Worm (Caenorhabditis elegans): ENCODE measurements around the gene K10D6.4.
A peak's percentile ranks its signal among the peaks of the same experiment; 100 is the strongest.

Gene K10D6.4

ce11 chrV:11200316-11200715, 1.4 kb upstream of the K10D6.4 start, which contains the start of gene K10D6.3:
K10D6.3 (plus strand) TSS chrV:11200616.
- TF ChIP-seq scrt-1 (GFP tag; IDR thresholded peaks at IDR 0.05) (no peak), hmbx-1 (tag; optimal IDR thresholded peaks at IDR 0.05) (no peak), pes-1 (GFP tag; IDR thresholded peaks at IDR 0.05) (no peak), ceh-36 (tag; optimal IDR thresholded peaks at IDR 0.05) (no peak), ets-7 (tag; optimal IDR thresholded peaks at IDR 0.05) (no peak), tbx-37 (GFP tag; conservative IDR thresholded peaks at IDR 0.05) (no peak), hmg-4 (GFP tag; optimal IDR thresholded peaks at IDR 0.05) (no peak), ceh-13 (GFP tag; optimal IDR thresholded peaks at IDR 0.05) (no peak), hnd-1 (tag; optimal IDR thresholded peaks at IDR 0.05) (no peak), tra-4 (tag; optimal IDR thresholded peaks at IDR 0.05) (no peak), ama-1 (optimal IDR thresholded peaks at IDR 0.05) (no peak), B0310.2 (tag; optimal IDR thresholded peaks at IDR 0.05) (no peak), F13C5.2 (tag; optimal IDR thresholded peaks at IDR 0.05) (no peak), tbx-11 (GFP tag; IDR thresholded peaks at IDR 0.05) (no peak), aly-1 (tag; optimal IDR thresholded peaks at IDR 0.05) (no peak)

DNA sequence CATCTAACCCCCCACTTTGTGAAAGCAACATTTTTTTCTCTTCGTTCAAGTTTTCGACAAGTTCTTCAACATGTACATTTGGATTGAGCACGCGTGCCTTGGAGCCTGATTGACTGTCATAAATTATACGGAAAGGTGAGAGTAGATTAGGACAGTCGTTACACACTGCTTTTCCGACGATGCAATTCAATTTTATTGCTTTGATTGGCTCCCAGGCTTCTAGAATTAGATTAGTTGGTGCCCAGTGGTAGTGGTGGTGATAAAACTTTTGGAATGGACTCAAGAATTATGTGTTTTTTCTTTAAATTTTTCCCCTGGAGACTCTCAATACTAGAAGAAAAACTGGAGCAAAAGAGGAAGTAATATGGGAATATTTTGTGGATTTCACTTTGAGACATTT, 2.7 kb downstream of the K10D6.4 start:
- no peak for TF ChIP-seq B0310.2 (tag; optimal IDR thresholded peaks at IDR 0.05)
- TF ChIP-seq F13C5.2 (tag; optimal IDR thresholded peaks at IDR 0.05): no peak

ce11 chrV:11206467-11206866, 4.7 kb downstream of the K10D6.4 start:
- TF ChIP-seq ceh-36 (tag; optimal IDR thresholded peaks at IDR 0.05): no peak
- TF ChIP-seq sea-1 (GFP tag; conservative IDR thresholded peaks at IDR 0.05): no peak
- TF ChIP-seq hnd-1 (tag; optimal IDR thresholded peaks at IDR 0.05): no peak
- TF ChIP-seq ets-7 (tag; optimal IDR thresholded peaks at IDR 0.05): no peak
- TF ChIP-seq tbx-37 (GFP tag; conservative IDR thresholded peaks at IDR 0.05): no peak
- TF ChIP-seq ama-1 (optimal IDR thresholded peaks at IDR 0.05): no peak

DNA sequence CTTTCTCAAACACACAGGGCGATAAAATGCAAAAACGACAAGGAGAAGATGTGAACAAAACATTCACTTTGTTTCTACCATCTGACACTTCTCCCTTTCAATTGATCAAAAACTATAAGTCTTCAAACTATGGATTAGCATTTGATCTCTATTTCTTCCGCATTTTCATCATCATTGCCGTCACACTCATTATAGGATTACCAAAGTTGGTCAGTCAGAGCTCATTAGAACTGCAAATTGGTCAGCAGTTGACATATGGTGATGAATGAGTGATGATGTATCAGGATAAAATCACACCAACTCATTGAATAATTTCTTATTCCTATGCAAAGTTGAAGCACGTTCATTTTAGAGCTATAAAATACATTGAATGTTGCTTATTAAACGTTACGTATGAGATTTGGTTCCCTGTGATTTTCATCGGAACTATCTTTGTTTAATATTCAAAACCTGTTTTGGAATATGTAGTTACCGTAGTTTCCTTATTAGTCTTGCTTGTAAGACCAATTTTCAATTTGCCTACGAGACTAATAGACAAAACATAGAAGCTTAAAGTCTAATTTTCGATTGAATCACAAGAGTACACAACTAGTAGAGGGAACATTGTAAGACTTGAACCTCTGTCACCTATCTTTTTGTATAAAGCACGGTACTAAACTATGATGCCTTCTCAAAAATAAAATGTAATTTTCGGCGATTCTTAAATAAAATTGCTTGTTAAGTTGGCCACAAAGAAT, 7.9 kb downstream of the K10D6.4 start:
- TF ChIP-seq ets-7 (tag; optimal IDR thresholded peaks at IDR 0.05) (no peak), scrt-1 (GFP tag; IDR thresholded peaks at IDR 0.05) (no peak), tbx-37 (GFP tag; conservative IDR thresholded peaks at IDR 0.05) (no peak), F13C5.2 (tag; optimal IDR thresholded peaks at IDR 0.05) (no peak), tra-4 (tag; optimal IDR thresholded peaks at IDR 0.05) (no peak), ceh-36 (tag; optimal IDR thresholded peaks at IDR 0.05) (no peak), ceh-13 (GFP tag; optimal IDR thresholded peaks at IDR 0.05) (no peak), hmg-4 (GFP tag; optimal IDR thresholded peaks at IDR 0.05) (no peak)

DNA sequence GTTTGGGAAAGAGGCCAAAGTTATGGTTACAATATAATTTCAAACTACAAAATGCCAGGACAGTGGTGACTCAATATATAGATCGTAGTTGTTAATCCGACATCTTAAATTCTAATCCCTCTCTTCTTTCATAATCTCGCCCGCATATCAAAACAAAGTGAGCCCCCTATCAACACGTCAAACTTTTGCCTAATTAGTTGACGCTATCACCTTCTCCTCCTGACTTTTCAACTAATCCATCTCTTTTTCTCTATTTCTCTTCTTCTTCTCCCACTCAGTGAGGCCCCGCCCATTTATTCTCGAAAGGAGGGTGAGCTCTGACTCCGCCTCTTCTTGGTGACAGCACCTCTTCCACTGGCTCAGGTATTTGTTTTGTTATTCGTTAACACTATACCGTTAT, 9.6 kb downstream of the K10D6.4 start:
- no peak for TF ChIP-seq ama-1 (optimal IDR thresholded peaks at IDR 0.05)
- no peak for TF ChIP-seq pes-1 (GFP tag; IDR thresholded peaks at IDR 0.05)
- TF ChIP-seq ceh-36 (tag; optimal IDR thresholded peaks at IDR 0.05): peak; percentile 19

DNA sequence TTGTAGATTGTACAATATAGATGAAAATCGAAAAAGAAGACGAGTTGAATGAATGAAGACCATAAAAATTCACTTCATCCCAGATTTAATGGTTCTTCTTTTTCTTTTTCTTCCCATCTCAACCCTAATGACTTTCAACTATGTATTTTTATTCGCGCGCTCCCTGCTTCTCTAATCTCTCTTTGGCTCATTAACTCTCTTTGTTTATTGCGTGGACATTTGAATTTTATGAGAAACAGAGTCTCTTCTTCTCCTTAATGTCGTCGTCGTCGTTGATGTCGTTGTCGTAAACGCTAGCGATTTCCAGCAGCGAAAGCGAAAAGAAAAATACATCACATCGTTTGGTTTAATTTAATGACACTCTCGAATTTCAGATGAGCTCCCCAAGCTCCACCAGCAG, 12.8 kb downstream of the K10D6.4 start:
- TF ChIP-seq hmg-4 (GFP tag; optimal IDR thresholded peaks at IDR 0.05) (no peak), tra-4 (tag; optimal IDR thresholded peaks at IDR 0.05) (no peak), hmbx-1 (tag; optimal IDR thresholded peaks at IDR 0.05) (no peak), pes-1 (GFP tag; IDR thresholded peaks at IDR 0.05) (no peak), ama-1 (optimal IDR thresholded peaks at IDR 0.05) (no peak), ceh-36 (tag; optimal IDR thresholded peaks at IDR 0.05) (no peak), tbx-11 (GFP tag; IDR thresholded peaks at IDR 0.05) (no peak), hnd-1 (tag; optimal IDR thresholded peaks at IDR 0.05) (no peak), tbx-37 (GFP tag; conservative IDR thresholded peaks at IDR 0.05) (no peak), sea-1 (GFP tag; conservative IDR thresholded peaks at IDR 0.05) (no peak), flt-1 (GFP tag; IDR thresholded peaks at IDR 0.05) (no peak), F13C5.2 (tag; optimal IDR thresholded peaks at IDR 0.05) (no peak), ceh-13 (GFP tag; optimal IDR thresholded peaks at IDR 0.05) (no peak), aly-1 (tag; optimal IDR thresholded peaks at IDR 0.05) (no peak), B0310.2 (tag; optimal IDR thresholded peaks at IDR 0.05) (no peak), scrt-1 (GFP tag; IDR thresholded peaks at IDR 0.05) (no peak)

- TF ChIP-seq hmbx-1 (tag; optimal IDR thresholded peaks at IDR 0.05): no peak
- TF ChIP-seq hnd-1 (tag; optimal IDR thresholded peaks at IDR 0.05): no peak
Measured at ce11 chrV:11216137-11216536, 14.4 kb downstream of the K10D6.4 start.

- TF ChIP-seq ets-7 (tag; optimal IDR thresholded peaks at IDR 0.05) (no peak), tbx-11 (GFP tag; IDR thresholded peaks at IDR 0.05) (no peak), scrt-1 (GFP tag; IDR thresholded peaks at IDR 0.05) (no peak), aly-1 (tag; optimal IDR thresholded peaks at IDR 0.05) (no peak), tbx-37 (GFP tag; conservative IDR thresholded peaks at IDR 0.05) (no peak), hmbx-1 (tag; optimal IDR thresholded peaks at IDR 0.05) (no peak), pes-1 (GFP tag; IDR thresholded peaks at IDR 0.05) (no peak), ceh-36 (tag; optimal IDR thresholded peaks at IDR 0.05) (no peak), tra-4 (tag; optimal IDR thresholded peaks at IDR 0.05) (no peak), B0310.2 (tag; optimal IDR thresholded peaks at IDR 0.05) (no peak), hmg-4 (GFP tag; optimal IDR thresholded peaks at IDR 0.05) (no peak), ceh-13 (GFP tag; optimal IDR thresholded peaks at IDR 0.05) (no peak), ama-1 (optimal IDR thresholded peaks at IDR 0.05) (no peak), F13C5.2 (tag; optimal IDR thresholded peaks at IDR 0.05) (no peak), sea-1 (GFP tag; conservative IDR thresholded peaks at IDR 0.05) (no peak), flt-1 (GFP tag; IDR thresholded peaks at IDR 0.05) (no peak)
Measured at ce11 chrV:11217394-11217793, 15.7 kb downstream of the K10D6.4 start, which contains the start of gene cyp-29A2. cyp-29A2 (plus strand) TSS chrV:11217583.

Data from whole organism, early embryonic.